Fruit fly (Drosophila melanogaster) whole organism, prepupa: ENCODE data around the gene CG6712.

Experiments used
- CG15336 ChIP-seq: fragments of 200-800 bp; sonication (Bioruptor generic); IDR thresholded peaks from 2 replicates; pipeline ENCODE4 v1.3.6; 2022; ENCODE audit warnings: missing biosample characterization, missing genetic modification characterization
- CG31627 ChIP-seq: fragments of 200-800 bp; sonication (Bioruptor generic); optimal IDR thresholded peaks from 3 replicates; lab custom pipeline; 2016; ENCODE audit warnings: missing biosample characterization, missing genetic modification characterization
- CG34406 ChIP-seq: fragments of 200-800 bp; sonication (Bioruptor generic); optimal IDR thresholded peaks from 3 replicates; lab custom pipeline; 2016; ENCODE audit warnings: missing biosample characterization, missing genetic modification characterization
- CG6163 ChIP-seq: fragments of 200-800 bp; sonication (Bioruptor generic); IDR thresholded peaks from 3 replicates; pipeline ENCODE4 v1.3.6; 2022; ENCODE audit warnings: missing biosample characterization, missing genetic modification characterization
- CG6854 ChIP-seq: fragments of 200-800 bp; sonication (Bioruptor generic); optimal IDR thresholded peaks from 2 replicates; lab custom pipeline; 2017; ENCODE audit warnings: missing biosample characterization, mild to moderate bottlenecking, missing genetic modification characterization
- CG8119 ChIP-seq: fragments of 200-800 bp; sonication (Bioruptor generic); IDR thresholded peaks from 3 replicates; pipeline ENCODE4 v1.3.6; 2022; ENCODE audit warnings: missing biosample characterization, missing genetic modification characterization
- CG8319 ChIP-seq: fragments of 200-800 bp; sonication (Bioruptor generic); optimal IDR thresholded peaks from 3 replicates; lab custom pipeline; 2016; ENCODE audit warnings: missing biosample characterization, missing genetic modification characterization
- Hr39 ChIP-seq: fragments of 200-800 bp; sonication (Bioruptor generic); optimal IDR thresholded peaks from 2 replicates; lab custom pipeline; 2016; ENCODE audit warnings: missing biosample characterization, missing genetic modification characterization
- Hr4 ChIP-seq: fragments of 200-800 bp; sonication (Bioruptor generic); optimal IDR thresholded peaks from 3 replicates; lab custom pipeline; 2016; ENCODE audit warnings: missing biosample characterization, missing genetic modification characterization
- OdsH ChIP-seq: fragments of 200-800 bp; sonication (Bioruptor generic); optimal IDR thresholded peaks from 3 replicates; lab custom pipeline; 2016; ENCODE audit warnings: missing biosample characterization, missing genetic modification characterization
- achi ChIP-seq: fragments of 200-800 bp; sonication (Bioruptor generic); optimal IDR thresholded peaks from 3 replicates; lab custom pipeline; 2016; ENCODE audit warnings: missing biosample characterization, missing genetic modification characterization
- dac ChIP-seq: fragments of 200-800 bp; sonication (Bioruptor generic); optimal IDR thresholded peaks from 2 replicates; lab custom pipeline; 2017; ENCODE audit warnings: missing biosample characterization, mild to moderate bottlenecking, missing genetic modification characterization
- salr ChIP-seq, 2 experiments: fragments of 200-800 bp; sonication (Bioruptor generic); optimal IDR thresholded peaks; 3 replicates each; lab custom pipeline; 2016 to 2018; ENCODE audit warnings: missing biosample characterization in 2 of 2, missing genetic modification characterization in 2 of 2, mild to moderate bottlenecking in 1 of 2
- spab ChIP-seq: fragments of 200-800 bp; sonication (Bioruptor generic); optimal IDR thresholded peaks from 2 replicates; lab custom pipeline; 2017; ENCODE audit warnings: missing biosample characterization, mild to moderate bottlenecking, missing genetic modification characterization, missing genetic modification reagents

- TF ChIP-seq CG6163 (GFP tag; lab: Robert Waterston, UW) (peak; percentile 77; the same call in 1 of the 3 replicates), CG31627 (GFP tag; lab: Kevin White, UChicago) (peak; percentile 83), CG15336 (GFP tag; lab: Robert Waterston, UW) (peak; percentile 85), spab (GFP tag; lab: Kevin White, UChicago) (no peak), dac (GFP tag; lab: Kevin White, UChicago) (peak; percentile 83), CG6854 (GFP tag; lab: Kevin White, UChicago) (no peak), OdsH (GFP tag; lab: Kevin White, UChicago) (peak; percentile 87), salr (GFP tag; optimal IDR thresholded peaks at IDR 0.05; lab: Kevin White, UChicago) (peak in 1 of 2 experiments; percentile 49), CG8119 (peak; percentile 83), Hr39 (peak; percentile 82), Hr4 (GFP tag; lab: Kevin White, UChicago) (no peak), achi (no peak), CG34406 (GFP tag; lab: Kevin White, UChicago) (peak; percentile 78), CG8319 (GFP tag; lab: Kevin White, UChicago) (peak; percentile 72)
Observed at dm6 chr2L:12103231-12104210, 7.2 kb upstream of the CG6712 start, which contains the start of the genes Patsas and ThrRS.
